Worm (Caenorhabditis elegans) whole organism, L4 larva: Measurements from ENCODE around the gene srz-44.

Experiments used
- F49E8.2 ChIP-seq: sonication (generic microtip); optimal IDR thresholded peaks from 2 replicates; lab custom pipeline; 2016; ENCODE audit warnings: missing compliant biosample characterization, mild to moderate bottlenecking, missing genetic modification characterization, borderline replicate concordance
- ZK337.2 ChIP-seq: fragments of 200-800 bp; sonication (Bioruptor generic); IDR thresholded peaks from 2 replicates; pipeline ENCODE4 v1.3.6; 2022; ENCODE audit warnings: missing genetic modification reagents, missing genetic modification characterization, missing compliant biosample characterization
- ZK546.5 ChIP-seq, 2 experiments: sonication (generic microtip); optimal IDR thresholded peaks; 2 replicates each; lab custom pipeline; 2017; ENCODE audit warnings: missing biosample characterization in 2 of 2, missing genetic modification characterization in 2 of 2
- aha-1 ChIP-seq: fragments of 150-350 bp; peaks from one replicate; lab custom pipeline; 2014; ENCODE audit warnings: missing biosample characterization, missing genetic modification characterization
- aly-2 ChIP-seq: sonication (generic microtip); optimal IDR thresholded peaks from 2 replicates; lab custom pipeline; 2018; ENCODE audit warnings: missing biosample characterization, missing genetic modification characterization
- ceh-32 ChIP-seq: sonication (generic microtip); optimal IDR thresholded peaks from 2 replicates; lab custom pipeline; 2016; ENCODE audit warnings: mild to moderate bottlenecking, missing genetic modification characterization, missing compliant biosample characterization; ENCODE audit not compliant: poor library complexity
- ceh-62 ChIP-seq: sonication (generic microtip); optimal IDR thresholded peaks from 2 replicates; lab custom pipeline; 2017; ENCODE audit warnings: missing biosample characterization, missing genetic modification characterization
- cey-2 ChIP-seq: sonication (generic microtip); optimal IDR thresholded peaks from 3 replicates; lab custom pipeline; 2017; ENCODE audit warnings: missing genetic modification characterization, mild to moderate bottlenecking, missing compliant biosample characterization, antibody characterized with exemption, borderline replicate concordance; ENCODE audit not compliant: insufficient read depth
- daf-16 ChIP-seq, 3 experiments: sonication (generic microtip); optimal IDR thresholded peaks; 2 replicates each; lab custom pipeline; 2016 to 2017; ENCODE audit warnings: missing genetic modification characterization in 3 of 3, missing genetic modification reagents in 3 of 3, mild to moderate bottlenecking in 2 of 3, missing compliant biosample characterization in 2 of 3, missing biosample characterization in 1 of 3, moderate library complexity in 1 of 3
- hlh-30 ChIP-seq: sonication (generic microtip); optimal IDR thresholded peaks from 2 replicates; lab custom pipeline; 2017; ENCODE audit warnings: antibody characterized with exemption, mild to moderate bottlenecking, missing genetic modification characterization, missing compliant biosample characterization; ENCODE audit not compliant: insufficient read depth
- lin-1 ChIP-seq: fragments of 200-800 bp; sonication (Bioruptor generic); IDR thresholded peaks from 2 replicates; pipeline ENCODE4 v1.3.6; 2022; ENCODE audit warnings: missing genetic modification reagents, missing genetic modification characterization, missing compliant biosample characterization
- lin-29 ChIP-seq: fragments of 200-800 bp; sonication (Bioruptor generic); IDR thresholded peaks from 2 replicates; pipeline ENCODE4 v1.3.6; 2022; ENCODE audit warnings: missing genetic modification reagents, missing genetic modification characterization, missing compliant biosample characterization
- lin-39 ChIP-seq: fragments of 150-350 bp; optimal IDR thresholded peaks from 2 replicates; lab custom pipeline; 2014; ENCODE audit warnings: missing biosample characterization, missing genetic modification reagents, missing genetic modification characterization
- madf-9 ChIP-seq: fragments of 200-800 bp; sonication (Bioruptor generic); conservative IDR thresholded peaks from 2 replicates; pipeline ENCODE4 v1.3.6; 2022; ENCODE audit warnings: missing genetic modification reagents, missing genetic modification characterization, missing compliant biosample characterization
- mep-1 ChIP-seq: fragments of 150-350 bp; sonication (generic microtip); optimal IDR thresholded peaks from 3 replicates; lab custom pipeline; 2014; ENCODE audit warnings: missing biosample characterization, missing genetic modification characterization
- mxl-3 ChIP-seq: fragments of 200-800 bp; sonication (Bioruptor generic); optimal IDR thresholded peaks from 2 replicates; lab custom pipeline; 2018; ENCODE audit warnings: mild to moderate bottlenecking, missing genetic modification characterization, missing compliant biosample characterization
- nhr-11 ChIP-seq: fragments of 150-350 bp; optimal IDR thresholded peaks from 2 replicates; lab custom pipeline; 2014; ENCODE audit warnings: missing biosample characterization, missing genetic modification characterization
- nhr-111 ChIP-seq: fragments of 200-800 bp; sonication (Bioruptor generic); optimal IDR thresholded peaks from 2 replicates; lab custom pipeline; 2018; ENCODE audit warnings: mild to moderate bottlenecking, missing genetic modification characterization, missing compliant biosample characterization
- nhr-237 ChIP-seq: sonication (generic microtip); optimal IDR thresholded peaks from 2 replicates; lab custom pipeline; 2017; ENCODE audit warnings: missing biosample characterization, missing genetic modification characterization
- nhr-25 ChIP-seq: sonication (generic microtip); optimal IDR thresholded peaks from 2 replicates; lab custom pipeline; 2017; ENCODE audit warnings: missing genetic modification characterization, mild to moderate bottlenecking, missing compliant biosample characterization, antibody characterized with exemption, moderate library complexity, borderline replicate concordance; ENCODE audit not compliant: insufficient read depth
- nhr-28 ChIP-seq: fragments of 150-350 bp; optimal IDR thresholded peaks from 2 replicates; lab custom pipeline; 2014; ENCODE audit warnings: missing biosample characterization, missing genetic modification characterization
- nhr-42 ChIP-seq: fragments of 200-800 bp; sonication (Bioruptor generic); IDR thresholded peaks from 2 replicates; pipeline ENCODE4 v1.3.6; 2022; ENCODE audit warnings: missing genetic modification characterization, missing compliant biosample characterization
- nhr-76 ChIP-seq: fragments of 150-350 bp; optimal IDR thresholded peaks from 2 replicates; lab custom pipeline; 2014; ENCODE audit warnings: missing biosample characterization, missing genetic modification characterization
- nhr-77 ChIP-seq: fragments of 150-350 bp; optimal IDR thresholded peaks from 2 replicates; lab custom pipeline; 2014; ENCODE audit warnings: missing biosample characterization, missing genetic modification characterization
- pqm-1 ChIP-seq: sonication (generic microtip); optimal IDR thresholded peaks from 2 replicates; lab custom pipeline; 2017; ENCODE audit warnings: missing biosample characterization, missing genetic modification characterization
- saeg-2 ChIP-seq: fragments of 200-800 bp; sonication (Bioruptor generic); IDR thresholded peaks from 2 replicates; pipeline ENCODE4 v1.3.6; 2022; ENCODE audit warnings: missing genetic modification reagents, missing genetic modification characterization, missing compliant biosample characterization
- zfp-2 ChIP-seq: sonication (generic microtip); optimal IDR thresholded peaks from 2 replicates; lab custom pipeline; 2016; ENCODE audit warnings: mild to moderate bottlenecking, missing genetic modification characterization, missing compliant biosample characterization
- ztf-11 ChIP-seq: fragments of 150-350 bp; optimal IDR thresholded peaks from 2 replicates; lab custom pipeline; 2014; ENCODE audit warnings: missing biosample characterization, missing genetic modification characterization

srz-44 gene

DNA sequence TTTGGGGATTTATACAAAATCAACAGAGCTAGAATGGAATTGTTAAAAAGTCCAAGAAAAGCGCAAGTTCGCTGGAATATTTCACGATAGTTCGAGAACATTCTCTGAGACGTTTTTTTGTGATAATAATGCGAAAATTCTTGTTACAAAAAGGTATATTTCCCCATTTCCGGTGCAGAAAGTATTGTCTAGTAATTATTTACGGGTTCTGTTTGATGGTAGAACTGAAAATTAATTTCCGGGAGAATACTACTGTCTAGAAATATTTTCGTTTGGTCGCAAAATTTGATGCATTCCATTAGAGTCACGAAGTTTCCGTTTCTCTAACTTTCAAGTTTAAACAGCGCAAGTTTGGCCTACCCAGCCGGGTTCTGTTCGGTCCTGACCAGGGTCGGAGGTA is 9.2 kb downstream of the srz-44 start, which contains the start of gene str-248:
Gene str-248 (minus strand): TSS at position 101 of the 400 bp plus-strand sequence.
- peak; percentile 8 for TF ChIP-seq aha-1
- TF ChIP-seq ztf-11 (tag; lab: Kevin White, UChicago), result no peak

DNA sequence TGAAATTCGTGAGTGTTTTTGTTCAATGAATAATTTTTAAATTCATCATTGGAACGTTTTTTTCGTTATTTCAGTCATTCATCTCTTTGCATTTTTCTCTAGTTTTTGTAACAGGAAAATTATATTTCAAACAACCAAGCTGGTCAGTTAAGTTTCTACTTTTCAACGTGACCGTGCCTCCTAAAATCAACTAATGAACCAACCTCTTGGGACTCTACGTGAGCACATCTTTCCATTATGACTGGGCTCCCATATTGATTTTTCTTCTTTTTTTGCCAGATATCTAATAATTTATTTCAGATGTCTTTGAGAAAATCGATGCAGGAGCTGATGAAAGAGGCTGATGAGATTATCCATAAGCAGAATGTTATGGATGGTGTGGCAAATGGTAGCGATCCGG is 13.2 kb downstream of the srz-44 start, which contains the start of gene C55A1.11:
Gene C55A1.11 (plus strand): TSS at position 301 of the 400 bp plus-strand sequence.
- TF ChIP-seq lin-29 (GFP tag; lab: Robert Waterston, UW) (no peak), ceh-62 (tag; lab: Kevin White, UChicago) (no peak), mep-1 (no peak), nhr-76 (no peak), nhr-77 (tag; lab: Kevin White, UChicago) (no peak), lin-1 (GFP tag; lab: Robert Waterston, UW) (no peak), lin-39 (tag; lab: Kevin White, UChicago) (no peak), daf-16 (GFP tag; optimal IDR thresholded peaks at IDR 0.05; lab: Kevin White, UChicago) (no peak), daf-16 (tag; optimal IDR thresholded peaks at IDR 0.05; lab: Kevin White, UChicago) (no peak), F49E8.2 (tag; lab: Kevin White, UChicago) (no peak)

DNA sequence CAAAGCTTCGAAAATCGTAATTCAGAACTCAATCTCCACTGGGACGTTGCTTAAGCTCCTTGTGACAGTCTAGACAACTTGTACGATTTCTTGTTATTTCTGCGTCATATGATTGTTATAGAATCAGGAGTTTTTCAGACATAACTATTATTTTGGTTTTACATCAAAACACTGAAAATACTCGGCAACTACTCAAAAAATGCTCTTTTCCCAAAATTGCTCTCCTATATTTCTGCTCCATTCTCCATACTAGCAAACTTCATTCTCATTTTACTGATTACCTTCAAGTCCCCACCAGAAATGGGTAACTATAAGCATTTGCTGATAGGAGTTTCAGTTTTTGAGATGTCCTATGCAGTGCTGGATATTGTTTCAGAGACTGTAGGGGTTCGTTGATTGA is 17.2 kb downstream of the srz-44 start, which contains the start of gene C55A1.1:
Gene C55A1.1 (plus strand): TSS at position 301 of the 400 bp plus-strand sequence.
- TF ChIP-seq nhr-77 (tag; lab: Kevin White, UChicago), result no peak
- TF ChIP-seq nhr-28 (tag; lab: Kevin White, UChicago), result no peak
- no peak for TF ChIP-seq pqm-1
- TF ChIP-seq zfp-2 (tag; lab: Kevin White, UChicago), result no peak
- no peak for TF ChIP-seq saeg-2
- TF ChIP-seq nhr-76, result no peak

DNA sequence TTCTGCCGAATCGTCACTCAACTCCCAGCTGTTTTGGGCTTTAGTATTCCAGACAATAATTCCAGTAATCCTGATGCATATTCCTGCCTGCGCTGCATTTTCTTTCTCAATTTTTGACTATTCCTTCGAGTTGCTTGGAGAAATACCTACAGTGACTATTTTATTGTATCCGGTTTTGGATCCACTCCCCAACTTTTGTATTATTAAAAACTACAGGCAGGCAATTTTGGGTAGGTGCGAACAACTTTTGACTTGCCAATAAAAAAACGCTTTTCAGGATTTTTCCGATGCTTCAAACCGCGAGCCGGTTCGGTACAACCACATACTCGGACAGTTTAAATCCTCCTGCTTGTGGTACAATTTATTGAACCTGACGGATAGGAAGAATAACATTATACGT is 24.2 kb downstream of the srz-44 start:
- no peak for TF ChIP-seq mxl-3 (GFP tag; lab: Kevin White, UChicago)
- no peak for TF ChIP-seq nhr-111 (GFP tag; lab: Kevin White, UChicago)
- no peak for TF ChIP-seq nhr-25
- TF ChIP-seq lin-29 (GFP tag; lab: Robert Waterston, UW), result no peak
- TF ChIP-seq aha-1, result peak; percentile 95
- TF ChIP-seq nhr-42 (GFP tag; lab: Robert Waterston, UW), result no peak
- TF ChIP-seq, all 104 proteins: peak for 1

DNA sequence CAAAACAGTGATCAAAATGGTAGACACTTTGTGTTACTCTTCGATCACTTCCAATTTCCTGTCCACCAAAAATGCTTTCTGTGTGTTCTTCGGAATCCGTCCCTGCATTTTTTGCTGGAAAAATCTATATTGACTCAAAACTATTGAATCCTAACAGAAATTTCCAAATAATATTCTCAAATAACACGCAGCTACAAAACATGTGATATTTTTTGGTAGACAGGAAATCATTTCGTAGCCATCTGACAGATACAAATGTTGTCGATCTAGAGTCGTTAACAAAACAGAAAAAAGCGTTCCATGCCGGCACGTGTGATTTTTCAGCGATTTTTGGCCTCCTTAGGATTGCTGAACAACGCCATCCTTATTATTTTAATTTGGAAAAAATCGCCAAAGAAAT is 25.9 kb downstream of the srz-44 start, which contains the start of gene str-263:
Gene str-263 (plus strand): TSS at position 301 of the 400 bp plus-strand sequence.
- TF ChIP-seq cey-2 (no peak), ZK546.5 (tag; optimal IDR thresholded peaks at IDR 0.05; lab: Kevin White, UChicago) (no peak), nhr-237 (tag; lab: Kevin White, UChicago) (no peak), ceh-32 (tag; lab: Kevin White, UChicago) (no peak)
- TF ChIP-seq, all 104 proteins: peak for 0

DNA sequence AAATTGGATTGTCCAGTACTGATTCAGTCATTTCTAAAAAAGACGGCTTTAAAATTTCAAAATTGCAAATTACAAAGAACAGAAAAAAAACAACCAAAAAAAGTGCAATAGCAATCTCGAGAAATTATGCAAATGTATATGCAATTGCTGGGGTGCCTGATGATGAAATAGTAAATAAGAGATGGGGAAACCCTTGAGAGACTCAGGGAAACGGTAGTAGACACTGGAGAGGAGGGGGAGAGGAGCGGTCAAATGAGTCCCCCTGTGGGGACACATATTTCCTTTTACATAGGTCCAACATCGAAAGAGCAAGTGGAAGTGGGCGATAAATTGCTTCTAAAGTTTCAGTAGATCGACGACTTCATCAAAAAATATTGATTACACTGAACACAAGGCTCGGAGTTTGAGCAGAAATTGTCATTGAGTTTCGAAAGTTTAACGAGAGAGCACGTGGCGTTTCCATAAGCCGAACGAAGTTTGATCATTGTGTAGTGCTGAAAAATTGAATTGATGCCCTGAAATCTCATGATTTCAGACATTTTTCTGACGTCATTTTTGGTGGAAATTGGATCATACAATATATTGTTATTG is 28.3 kb downstream of the srz-44 start, which contains the start of the genes fbxa-153 and str-12:
Gene fbxa-153 (minus strand): TSS at position 35 of the 591 bp plus-strand sequence.
Gene str-12 (plus strand): TSS at position 541 of the 591 bp plus-strand sequence.
- TF ChIP-seq ZK337.2 (0 out of 2 replicates have a peak, but pooled peaks have one; percentile 25), nhr-11 (peak; percentile 4), hlh-30 (tag; lab: Kevin White, UChicago) (no peak), madf-9 (GFP tag; lab: Robert Waterston, UW) (no peak), aly-2 (tag; lab: Kevin White, UChicago) (no peak), saeg-2 (no peak)
- TF ChIP-seq, all 104 proteins: peak for 2
